Fruit fly (Drosophila melanogaster): ENCODE data around the gene Trs20.

Gene Trs20

DNA sequence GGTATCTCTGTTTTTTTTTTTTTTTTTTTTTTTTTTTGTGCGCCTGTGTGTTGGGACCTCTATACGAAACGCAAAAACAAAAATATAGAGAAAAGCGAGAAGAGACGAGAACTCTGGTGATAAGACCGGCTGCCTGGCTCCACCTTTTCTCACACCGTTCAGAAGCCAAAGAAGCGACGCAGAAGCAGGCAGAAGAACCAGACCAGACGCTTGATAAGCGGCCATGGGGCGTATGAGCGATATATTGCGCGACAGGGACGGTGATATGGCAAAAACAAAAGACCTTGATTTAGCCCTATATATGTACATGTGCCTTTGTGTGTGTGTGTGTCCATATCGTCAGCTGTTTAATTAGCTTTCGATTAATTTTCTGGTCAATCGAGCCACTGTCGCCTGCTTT lies 29.7 kb upstream of the Trs20 start:
- no peak for TF ChIP-seq CG7101 (tag; optimal IDR thresholded peaks at IDR 0.05)
- no peak for TF ChIP-seq Mnt (GFP tag; optimal IDR thresholded peaks at IDR 0.05)
- TF ChIP-seq cnc (optimal IDR thresholded peaks at IDR 0.05), result peak; percentile 42 to 67
- no peak for TF ChIP-seq pad (GFP tag; optimal IDR thresholded peaks at IDR 0.05)
- no peak for TF ChIP-seq kay (GFP tag; ENCODE audit: borderline replicate concordance)
- TF ChIP-seq CG1620 (GFP tag; optimal IDR thresholded peaks at IDR 0.05), result no peak
- TF ChIP-seq CG14711 (tag; optimal IDR thresholded peaks at IDR 0.05), result no peak

DNA sequence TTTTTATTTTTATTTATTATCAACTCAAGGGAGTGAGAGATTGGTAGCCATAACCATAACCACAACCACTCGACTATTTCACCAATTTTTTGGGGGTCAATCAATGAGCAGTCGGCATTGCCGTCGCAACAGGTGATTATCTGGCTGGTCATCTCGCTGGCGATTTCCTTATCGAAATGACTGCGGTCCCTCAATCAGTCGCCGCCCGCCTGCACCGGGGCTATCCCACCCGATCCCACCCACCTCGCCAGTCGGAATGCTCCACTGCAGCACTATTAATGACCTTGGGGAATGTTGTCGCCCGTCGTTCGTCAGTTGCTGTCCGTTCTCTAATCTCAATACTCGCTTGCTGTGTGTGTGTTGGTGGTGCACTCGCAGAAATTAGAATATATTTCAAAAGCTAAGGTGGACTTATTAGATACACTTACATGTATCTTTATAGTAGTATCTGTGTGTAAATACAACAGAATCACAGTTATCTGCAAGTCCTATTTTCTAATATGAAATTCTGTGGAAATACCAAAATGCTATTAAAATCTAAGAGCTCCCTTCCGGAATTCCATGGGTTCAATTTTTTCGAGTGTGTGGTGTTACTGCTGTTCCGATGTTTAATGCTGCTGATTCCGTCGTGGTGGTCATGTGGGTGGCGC lies 29.1 kb upstream of the Trs20 start:
- TF ChIP-seq cnc (optimal IDR thresholded peaks at IDR 0.05) (no peak), CG7101 (tag; optimal IDR thresholded peaks at IDR 0.05) (no peak), kay (GFP tag; ENCODE audit: borderline replicate concordance) (peak; percentile 72), cic (GFP tag; optimal IDR thresholded peaks at IDR 0.05) (no peak), ovo (GFP tag; optimal IDR thresholded peaks at IDR 0.05) (peak; percentile 6), CG14711 (tag; optimal IDR thresholded peaks at IDR 0.05) (peak; percentile 33), Hr96 (GFP tag; optimal IDR thresholded peaks at IDR 0.05) (peak; percentile 49), Mnt (GFP tag; optimal IDR thresholded peaks at IDR 0.05) (no peak), tj (GFP tag; optimal IDR thresholded peaks at IDR 0.05) (no peak), CG5204 (GFP tag; optimal IDR thresholded peaks at IDR 0.05) (peak; percentile 56), bab1 (GFP tag; optimal IDR thresholded peaks at IDR 0.05) (no peak), Crg-1 (GFP tag; optimal IDR thresholded peaks at IDR 0.05) (no peak), CG12768 (GFP tag; optimal IDR thresholded peaks at IDR 0.05) (no peak), CG33017 (tag; optimal IDR thresholded peaks at IDR 0.05) (no peak), toe (GFP tag; optimal IDR thresholded peaks at IDR 0.05) (peak; percentile 34), Clk (GFP tag; optimal IDR thresholded peaks at IDR 0.05) (no peak), CG7045 (GFP tag; optimal IDR thresholded peaks at IDR 0.05) (peak; percentile 57), pad (GFP tag; optimal IDR thresholded peaks at IDR 0.05) (no peak), CG1620 (GFP tag; optimal IDR thresholded peaks at IDR 0.05) (no peak), CG11617 (GFP tag; optimal IDR thresholded peaks at IDR 0.05) (no peak)

DNA sequence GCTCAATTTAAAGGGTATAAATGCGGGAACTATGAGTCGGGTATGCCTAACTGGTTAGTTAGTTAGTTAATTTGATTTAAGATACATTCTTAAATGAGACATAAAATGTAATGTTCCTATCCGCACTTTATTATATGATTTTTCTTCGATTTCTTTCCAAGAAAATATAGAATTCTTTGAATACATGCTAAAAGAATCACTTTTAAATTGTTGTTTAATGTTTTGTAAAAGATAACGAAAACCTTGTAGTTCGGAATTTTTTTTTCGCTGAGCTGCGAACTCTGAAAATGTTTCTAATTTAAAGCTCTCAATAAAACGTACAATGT lies 28.6 kb upstream of the Trs20 start:
- peak; percentile 9 for TF ChIP-seq CG14711 (tag; optimal IDR thresholded peaks at IDR 0.05)
- TF ChIP-seq kay (GFP tag; ENCODE audit: borderline replicate concordance), result no peak
- no peak for TF ChIP-seq pad (GFP tag; optimal IDR thresholded peaks at IDR 0.05)
- TF ChIP-seq CG5204 (GFP tag; optimal IDR thresholded peaks at IDR 0.05), result peak; percentile 27
- TF ChIP-seq CG12768 (GFP tag; optimal IDR thresholded peaks at IDR 0.05), result no peak
- TF ChIP-seq toe (GFP tag; optimal IDR thresholded peaks at IDR 0.05), result no peak
- TF ChIP-seq Crg-1 (GFP tag; optimal IDR thresholded peaks at IDR 0.05), result no peak
- TF ChIP-seq cnc (optimal IDR thresholded peaks at IDR 0.05), result no peak

DNA sequence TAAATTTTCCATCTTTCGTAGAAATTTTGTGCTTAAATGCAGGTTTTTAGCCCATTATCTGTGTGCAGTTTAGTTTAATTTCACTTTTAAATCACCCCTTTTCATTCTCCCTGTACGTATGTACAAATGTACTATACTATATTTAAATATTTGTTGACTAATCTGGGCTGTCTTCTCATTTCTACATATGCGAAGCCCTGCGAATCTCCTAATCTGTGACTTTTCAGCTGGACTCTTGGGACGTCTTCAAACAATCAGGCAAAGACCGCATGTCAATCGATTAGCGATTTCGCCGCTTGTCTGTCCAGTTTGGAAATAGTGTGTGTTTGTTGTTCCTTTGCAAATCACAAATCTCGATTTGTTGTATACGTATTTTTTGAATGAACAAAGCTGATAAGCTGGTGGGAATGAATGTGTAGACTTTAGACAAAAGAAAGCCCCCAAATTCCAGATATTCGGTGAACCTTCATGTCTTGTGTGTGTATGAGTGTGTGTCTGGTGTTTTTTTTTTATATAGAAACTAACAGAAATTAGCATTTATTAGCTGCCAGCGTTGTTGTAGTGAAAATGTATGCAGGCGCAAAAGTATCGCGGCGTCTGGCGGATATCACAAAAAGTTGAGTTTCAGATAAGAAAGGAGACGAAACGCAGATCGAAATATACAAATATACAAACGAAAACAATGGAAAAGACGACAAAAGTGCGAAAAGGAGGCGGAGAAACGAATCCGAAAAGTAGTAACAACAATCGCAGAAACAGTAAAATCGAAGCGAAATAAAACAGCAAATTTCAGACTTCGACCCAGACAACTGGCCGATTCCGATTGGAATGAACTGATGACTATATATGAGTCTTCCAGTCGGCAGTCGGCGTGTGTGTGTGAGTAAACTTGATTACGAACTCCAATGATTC lies 28.0 kb upstream of the Trs20 start:
- TF ChIP-seq kay (GFP tag; ENCODE audit: borderline replicate concordance) (peak; percentile 94), CG33017 (tag; optimal IDR thresholded peaks at IDR 0.05) (no peak), CG12768 (GFP tag; optimal IDR thresholded peaks at IDR 0.05) (peak; percentile 48), cic (GFP tag; optimal IDR thresholded peaks at IDR 0.05) (peak; percentile 19)

DNA sequence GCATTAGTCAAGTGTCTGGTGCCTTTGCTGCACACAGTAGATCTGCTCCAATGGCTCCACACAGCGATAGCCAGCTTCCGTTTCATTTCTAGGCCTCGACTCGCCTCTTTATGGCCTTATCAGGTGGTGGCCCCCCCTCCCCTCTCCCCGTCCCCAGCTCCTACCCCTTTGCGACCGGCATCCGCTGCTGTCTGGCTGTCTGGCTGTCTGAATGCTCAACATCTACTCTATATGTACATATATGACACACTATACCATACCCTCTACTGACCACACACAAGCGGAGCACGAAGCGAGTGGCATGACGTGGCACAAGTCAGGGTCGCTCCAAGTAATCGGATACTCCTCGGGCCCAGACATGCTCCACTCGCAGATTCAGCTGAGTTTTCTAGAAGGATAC lies 26.9 kb upstream of the Trs20 start:
- TF ChIP-seq cnc (optimal IDR thresholded peaks at IDR 0.05) (peak; percentile 0 to 62), kay (GFP tag; ENCODE audit: borderline replicate concordance) (no peak), cic (GFP tag; optimal IDR thresholded peaks at IDR 0.05) (peak; percentile 50)

DNA sequence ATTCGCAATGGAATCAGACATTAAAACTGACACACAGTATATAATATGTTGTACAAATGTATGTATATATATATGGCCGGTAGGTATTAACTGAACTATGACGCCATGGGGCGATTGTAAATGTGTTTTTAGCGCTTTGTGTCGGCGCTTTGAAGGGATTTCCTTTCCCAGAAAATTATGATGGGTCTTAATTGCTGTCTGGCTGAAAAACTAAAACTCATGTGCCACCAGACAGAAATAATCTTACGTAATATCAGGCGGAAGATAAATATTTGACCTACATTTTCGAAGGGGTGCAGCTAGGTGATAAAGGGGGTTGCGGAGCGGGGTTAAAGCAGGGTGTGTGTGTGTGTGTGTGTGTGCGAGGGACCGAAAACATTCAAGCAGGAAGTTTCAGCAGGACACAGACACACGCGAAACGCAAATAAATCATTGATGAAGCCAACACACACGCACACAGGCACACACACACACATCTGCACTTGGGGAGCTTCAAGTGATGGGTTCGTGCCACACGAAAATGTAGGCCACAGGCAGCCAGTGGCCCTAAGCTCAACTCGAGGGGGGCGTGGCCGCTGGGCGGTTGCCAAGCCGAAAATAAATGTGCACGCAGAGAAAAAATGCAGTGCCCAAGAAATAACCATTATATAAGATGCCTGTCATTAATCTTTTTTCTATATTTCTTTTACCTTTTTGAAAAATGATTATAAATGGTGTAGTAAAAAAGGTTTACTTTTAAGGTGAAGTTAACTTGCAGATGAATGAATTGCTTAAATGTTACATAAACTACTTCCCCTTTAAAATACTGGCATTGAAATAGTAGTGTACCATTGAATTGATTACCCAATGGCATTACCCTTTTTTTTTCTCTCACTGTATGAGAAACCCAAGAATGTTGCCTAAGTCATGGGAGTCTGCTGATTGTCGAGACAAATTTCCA lies 26.1 kb upstream of the Trs20 start:
- TF ChIP-seq CG1620 (GFP tag; optimal IDR thresholded peaks at IDR 0.05), result no peak
- TF ChIP-seq kay (GFP tag; ENCODE audit: borderline replicate concordance), result no peak
- TF ChIP-seq CG7045 (GFP tag; optimal IDR thresholded peaks at IDR 0.05), result no peak
- no peak for TF ChIP-seq tj (GFP tag; optimal IDR thresholded peaks at IDR 0.05)
- TF ChIP-seq CG7101 (tag; optimal IDR thresholded peaks at IDR 0.05), result no peak
- TF ChIP-seq bab1 (GFP tag; optimal IDR thresholded peaks at IDR 0.05), result no peak
- no peak for TF ChIP-seq pad (GFP tag; optimal IDR thresholded peaks at IDR 0.05)
- TF ChIP-seq ovo (GFP tag; optimal IDR thresholded peaks at IDR 0.05), result no peak
- TF ChIP-seq Hr96 (GFP tag; optimal IDR thresholded peaks at IDR 0.05), result no peak
- no peak for TF ChIP-seq CG14711 (tag; optimal IDR thresholded peaks at IDR 0.05)
- no peak for TF ChIP-seq CG33017 (tag; optimal IDR thresholded peaks at IDR 0.05)
- no peak for TF ChIP-seq cnc (optimal IDR thresholded peaks at IDR 0.05)
- no peak for TF ChIP-seq toe (GFP tag; optimal IDR thresholded peaks at IDR 0.05)
